Worm (Caenorhabditis elegans): ENCODE data around the gene T14G10.8.
A peak's percentile ranks its signal among the peaks of the same experiment; 100 is the strongest.

The T14G10.8 gene

DNA sequence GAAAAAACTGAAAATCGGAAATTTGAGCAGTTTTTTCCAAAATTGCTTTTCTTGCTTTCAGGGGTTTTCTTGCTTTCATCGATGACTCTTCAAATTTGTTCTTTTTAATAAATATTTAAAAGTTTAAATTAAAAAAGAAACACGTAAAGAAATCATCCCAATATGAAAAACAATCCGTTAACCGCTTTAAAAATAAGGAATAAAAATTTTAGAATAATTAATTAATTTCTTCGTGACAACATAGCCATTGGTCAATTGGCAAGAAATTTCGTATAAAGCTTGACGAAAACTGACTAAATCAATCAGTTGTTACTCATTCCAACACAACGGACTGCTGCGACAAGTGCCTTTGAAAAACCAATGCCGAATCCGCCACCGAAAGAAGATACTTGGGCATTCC, 34.2 kb downstream of the T14G10.8 start, which contains the start of gene nsph-3.2:
nsph-3.2 (plus strand) TSS at position 301 of the 400 bp plus-strand sequence.
- no peak for TF ChIP-seq hmg-11 (tag; optimal IDR thresholded peaks at IDR 0.05)
- TF ChIP-seq elt-2 (tag; optimal IDR thresholded peaks at IDR 0.05) = no peak
- TF ChIP-seq pqm-1 (tag; optimal IDR thresholded peaks at IDR 0.05) = no peak
- no peak for TF ChIP-seq fkh-2 (tag; optimal IDR thresholded peaks at IDR 0.05)
- TF ChIP-seq egl-5 (tag; optimal IDR thresholded peaks at IDR 0.05) = no peak
- TF ChIP-seq nhr-11 (tag; optimal IDR thresholded peaks at IDR 0.05) = no peak
- no peak for TF ChIP-seq nhr-23 (tag; optimal IDR thresholded peaks at IDR 0.05)
- TF ChIP-seq nhr-67 (tag; optimal IDR thresholded peaks at IDR 0.05) = no peak
- TF ChIP-seq fos-1 (tag; optimal IDR thresholded peaks at IDR 0.05) = no peak
- no peak for TF ChIP-seq ceh-16 (tag; optimal IDR thresholded peaks at IDR 0.05)
- TF ChIP-seq nfya-1 (tag; optimal IDR thresholded peaks at IDR 0.05; ENCODE audit: insufficient read depth) = no peak

DNA sequence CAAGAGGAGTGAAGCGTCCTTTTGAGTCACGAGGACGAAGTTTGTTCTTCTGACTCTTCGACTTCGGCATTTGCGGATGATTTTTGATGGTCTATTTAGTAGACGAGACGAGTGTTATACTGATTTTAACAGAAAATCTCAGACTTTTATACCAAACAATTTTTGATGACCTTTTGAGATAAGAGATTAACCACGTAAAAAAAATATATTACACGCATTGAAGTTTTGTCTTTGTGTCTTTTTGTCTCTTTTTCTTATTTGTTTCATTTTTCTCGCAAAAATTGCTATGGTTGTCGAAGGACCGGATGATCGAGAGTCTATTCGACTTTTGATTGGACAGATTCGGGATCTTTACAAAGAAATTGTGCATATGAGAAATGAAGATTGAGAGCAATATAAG, 35.3 kb downstream of the T14G10.8 start, which contains the start of gene spch-1:
spch-1 (minus strand) TSS at position 101 of the 400 bp plus-strand sequence.
- TF ChIP-seq snpc-4 (tag; optimal IDR thresholded peaks at IDR 0.05) = no peak
- no peak for TF ChIP-seq ama-1 (optimal IDR thresholded peaks at IDR 0.05)
- TF ChIP-seq nhr-23 (tag; optimal IDR thresholded peaks at IDR 0.05) = no peak

DNA sequence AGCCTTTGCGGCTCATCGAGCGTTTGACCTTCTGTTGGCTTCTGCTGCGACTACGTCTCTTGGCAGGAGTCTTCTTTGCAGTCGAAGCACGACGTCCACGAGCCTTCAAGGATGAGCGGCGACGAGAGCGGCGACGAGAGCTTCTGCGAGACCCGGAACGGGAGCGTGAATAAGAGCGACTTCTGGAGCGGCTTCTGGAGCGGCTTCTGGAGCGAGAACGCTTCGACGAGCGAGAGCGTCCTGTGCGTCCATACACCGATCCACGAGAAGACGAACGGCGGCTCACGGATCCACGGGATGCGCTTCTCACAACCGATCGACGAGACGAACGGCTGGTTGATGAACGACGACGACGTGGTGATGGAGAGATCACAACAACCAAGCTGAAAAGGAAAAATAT, 35.9 kb downstream of the T14G10.8 start:
- TF ChIP-seq hmg-11 (tag; optimal IDR thresholded peaks at IDR 0.05) = no peak

DNA sequence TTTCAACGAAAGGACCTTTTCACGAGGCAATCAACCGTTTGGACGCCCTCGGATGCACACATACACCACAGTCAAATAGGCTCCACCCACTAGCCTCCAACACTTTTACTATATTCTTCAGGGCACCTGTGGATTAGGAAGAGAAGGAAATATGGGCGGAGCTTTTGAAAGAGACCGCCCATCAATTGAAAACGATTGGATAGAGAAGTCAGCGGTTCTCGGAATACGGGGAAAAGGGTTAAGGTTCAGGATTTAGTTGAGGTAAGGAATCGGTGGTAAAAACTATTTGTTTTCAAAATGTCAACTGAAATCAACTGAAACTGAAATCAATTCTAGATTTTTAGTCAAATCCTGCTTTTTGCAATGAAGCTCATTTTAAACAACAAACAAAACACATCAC, 36.4 kb downstream of the T14G10.8 start, which contains the start of gene egl-38:
egl-38 (minus strand) TSS at position 101 of the 400 bp plus-strand sequence.
- TF ChIP-seq unc-62 (GFP tag; optimal IDR thresholded peaks at IDR 0.05) (no peak), nhr-77 (tag; optimal IDR thresholded peaks at IDR 0.05) (no peak), egl-27 (tag; optimal IDR thresholded peaks at IDR 0.05) (no peak), elt-3 (tag; optimal IDR thresholded peaks at IDR 0.05) (no peak), skn-1 (tag; optimal IDR thresholded peaks at IDR 0.05) (no peak), hmg-11 (tag; optimal IDR thresholded peaks at IDR 0.05) (no peak), elt-1 (tag; optimal IDR thresholded peaks at IDR 0.05) (no peak), fkh-10 (GFP tag; optimal IDR thresholded peaks at IDR 0.05) (no peak), snpc-4 (tag; optimal IDR thresholded peaks at IDR 0.05) (no peak), nhr-237 (tag; optimal IDR thresholded peaks at IDR 0.05) (no peak), unc-39 (tag; optimal IDR thresholded peaks at IDR 0.05) (no peak), nhr-11 (tag; optimal IDR thresholded peaks at IDR 0.05) (no peak), elt-2 (tag; optimal IDR thresholded peaks at IDR 0.05) (no peak), daf-12 (tag; optimal IDR thresholded peaks at IDR 0.05) (no peak), tbx-2 (tag; optimal IDR thresholded peaks at IDR 0.05) (no peak)

DNA sequence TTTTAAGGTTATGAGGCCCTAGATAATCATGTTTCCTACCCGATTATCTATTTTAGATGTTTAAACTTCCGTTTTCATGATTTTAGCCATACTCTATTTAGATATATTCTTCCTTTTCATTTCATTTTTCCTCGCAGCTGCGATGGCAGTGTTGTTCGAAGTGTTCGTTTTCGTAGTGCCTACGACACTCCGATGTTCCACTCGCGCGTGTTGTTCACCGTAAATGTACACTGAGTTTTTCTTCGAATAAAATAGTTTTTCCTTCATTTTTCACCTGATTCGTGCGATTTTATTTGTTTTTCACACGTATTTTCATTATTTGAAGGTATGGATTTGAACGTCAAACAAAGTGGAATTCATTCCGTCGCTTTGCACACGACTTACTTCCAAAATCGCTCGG, 49.9 kb downstream of the T14G10.8 start, which contains the start of gene dis-3:
dis-3 (plus strand) TSS at position 322 of the 400 bp plus-strand sequence.
- TF ChIP-seq nhr-12 (tag; optimal IDR thresholded peaks at IDR 0.05) (no peak), lin-15B (tag; optimal IDR thresholded peaks at IDR 0.05) (peak; percentile 42), unc-39 (tag; optimal IDR thresholded peaks at IDR 0.05) (no peak), jun-1 (tag; optimal IDR thresholded peaks at IDR 0.05) (no peak), lin-39 (tag; optimal IDR thresholded peaks at IDR 0.05) (no peak), R02D3.7 (tag; optimal IDR thresholded peaks at IDR 0.05) (peak; percentile 71), ceh-9 (tag; optimal IDR thresholded peaks at IDR 0.05) (no peak), lsy-12 (tag; optimal IDR thresholded peaks at IDR 0.05) (no peak)

Measured in whole organism, L3 larva.